Worm (Caenorhabditis elegans) whole organism, L3 larva: ENCODE data around the gene nstp-3.

Experiments
- egl-27 ChIP-seq: sonication (generic microtip); optimal IDR thresholded peaks from 4 replicates; lab custom pipeline; 2017; ENCODE audit warnings: missing biosample characterization, missing genetic modification reagents, missing genetic modification characterization
- pqm-1 ChIP-seq: fragments of 150-350 bp; optimal IDR thresholded peaks from 2 replicates; lab custom pipeline; 2017; ENCODE audit warnings: missing biosample characterization, missing genetic modification characterization, inconsistent platforms
- zag-1 ChIP-seq: fragments of 150-350 bp; optimal IDR thresholded peaks from 2 replicates; lab custom pipeline; 2014; ENCODE audit warnings: missing biosample characterization, missing genetic modification characterization
- ztf-4 ChIP-seq: fragments of 150-350 bp; optimal IDR thresholded peaks from 2 replicates; lab custom pipeline; 2014; ENCODE audit warnings: missing biosample characterization, missing genetic modification characterization

DNA sequence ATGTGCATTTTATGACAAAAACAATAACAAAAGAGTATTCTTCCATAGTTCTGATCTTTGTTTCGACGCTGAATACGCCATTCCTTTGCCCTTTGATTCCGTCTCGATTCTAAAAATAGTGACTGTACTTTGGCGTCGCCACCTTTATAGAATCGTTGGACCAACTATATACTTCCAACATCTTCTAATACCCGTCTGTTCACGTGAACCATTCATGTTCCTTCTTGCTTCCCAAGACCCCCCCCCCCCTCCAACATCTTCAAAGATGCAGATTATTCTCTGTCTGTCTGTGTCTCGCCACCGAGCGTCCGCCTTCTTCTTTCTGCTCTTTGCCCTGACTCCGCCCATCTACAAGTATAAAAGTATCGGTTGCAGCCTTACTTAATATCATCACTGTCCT, 28.0 kb downstream of the nstp-3 start:
- TF ChIP-seq egl-27 (tag; lab: Kevin White, UChicago) (no peak), pqm-1 (tag; lab: Kevin White, UChicago) (no peak), zag-1 (tag; lab: Kevin White, UChicago) (no peak), ztf-4 (tag; lab: Kevin White, UChicago) (no peak)
